Worm (Caenorhabditis elegans) whole organism, early embryonic: ENCODE data around the gene Y38H6C.18.
"Not testable (repeated sequence)": the region's sequence is repeated elsewhere in the genome, so short reads cannot be mapped to it uniquely, and the experiment has no call there.

Experiments
- B0310.2 ChIP-seq: sonication (generic microtip); optimal IDR thresholded peaks from 2 replicates; lab custom pipeline; 2016; ENCODE audit warnings: mild to moderate bottlenecking, missing genetic modification characterization, missing compliant biosample characterization
- F13C5.2 ChIP-seq: sonication (generic microtip); optimal IDR thresholded peaks from 2 replicates; lab custom pipeline; 2017; ENCODE audit warnings: mild to moderate bottlenecking, missing genetic modification characterization, inconsistent platforms, missing compliant biosample characterization
- aly-1 ChIP-seq: sonication (generic microtip); optimal IDR thresholded peaks from 2 replicates; lab custom pipeline; 2016; ENCODE audit warnings: missing genetic modification characterization, missing compliant biosample characterization
- ama-1 ChIP-seq: fragments of 150-350 bp; optimal IDR thresholded peaks from 2 replicates; lab custom pipeline; 2014
- ceh-13 ChIP-seq: fragments of 200-800 bp; sonication (Bioruptor generic); optimal IDR thresholded peaks from 2 replicates; lab custom pipeline; 2018; ENCODE audit warnings: mild to moderate bottlenecking, missing genetic modification characterization, missing compliant biosample characterization
- ceh-36 ChIP-seq: sonication (generic microtip); optimal IDR thresholded peaks from 2 replicates; lab custom pipeline; 2016; ENCODE audit warnings: missing genetic modification characterization, inconsistent platforms, missing compliant biosample characterization
- ets-7 ChIP-seq: sonication (generic microtip); optimal IDR thresholded peaks from 2 replicates; lab custom pipeline; 2016; ENCODE audit warnings: missing genotype, missing genetic modification characterization, missing compliant biosample characterization
- flt-1 ChIP-seq: fragments of 200-800 bp; sonication (Bioruptor generic); IDR thresholded peaks from 2 replicates; pipeline ENCODE4 v1.3.6; 2022; ENCODE audit warnings: missing genetic modification characterization, missing compliant biosample characterization
- hmbx-1 ChIP-seq: sonication (generic microtip); optimal IDR thresholded peaks from 2 replicates; lab custom pipeline; 2016; ENCODE audit warnings: mild to moderate bottlenecking, missing genetic modification characterization, missing compliant biosample characterization
- hmg-4 ChIP-seq: fragments of 200-800 bp; sonication (Bioruptor generic); optimal IDR thresholded peaks from 2 replicates; lab custom pipeline; 2018; ENCODE audit warnings: mild to moderate bottlenecking, missing genetic modification characterization, missing compliant biosample characterization
- hnd-1 ChIP-seq: sonication (generic microtip); optimal IDR thresholded peaks from 2 replicates; lab custom pipeline; 2016; ENCODE audit warnings: missing genetic modification characterization, missing compliant biosample characterization
- pes-1 ChIP-seq: fragments of 200-800 bp; sonication (Bioruptor generic); IDR thresholded peaks from 2 replicates; pipeline ENCODE4 v1.3.6; 2022; ENCODE audit warnings: missing genetic modification reagents, missing genetic modification characterization, missing compliant biosample characterization
- scrt-1 ChIP-seq: fragments of 200-800 bp; sonication (Bioruptor generic); IDR thresholded peaks from 2 replicates; pipeline ENCODE4 v1.3.6; 2022; ENCODE audit warnings: missing genetic modification characterization, missing compliant biosample characterization
- sea-1 ChIP-seq: fragments of 200-800 bp; sonication (Bioruptor generic); conservative IDR thresholded peaks from 2 replicates; pipeline ENCODE4 v1.3.6; 2022; ENCODE audit warnings: missing genetic modification characterization, missing compliant biosample characterization
- tbx-11 ChIP-seq: fragments of 200-800 bp; sonication (Bioruptor generic); IDR thresholded peaks from 2 replicates; pipeline ENCODE4 v1.3.6; 2022; ENCODE audit warnings: missing genetic modification characterization, missing compliant biosample characterization
- tbx-37 ChIP-seq: fragments of 200-800 bp; sonication (Bioruptor generic); conservative IDR thresholded peaks from 2 replicates; pipeline ENCODE4 v1.3.6; 2022; ENCODE audit warnings: missing genetic modification reagents, missing genetic modification characterization, missing compliant biosample characterization
- tra-4 ChIP-seq: sonication (generic microtip); optimal IDR thresholded peaks from 2 replicates; lab custom pipeline; 2017; ENCODE audit warnings: missing genetic modification characterization, missing compliant biosample characterization

Gene Y38H6C.18

ce11 chrV:20573392-20573791 is 26.4 kb upstream of the Y38H6C.18 start, which contains the start of gene F26F2.5:
F26F2.5 (plus strand) TSS chrV:20573692.
- TF ChIP-seq hmg-4 (GFP tag; lab: Kevin White, UChicago) (no peak), ama-1 (lab: Kevin White, UChicago) (no peak), hnd-1 (tag; lab: Kevin White, UChicago) (no peak), ets-7 (no peak), ceh-13 (no peak), hmbx-1 (tag; lab: Kevin White, UChicago) (no peak), B0310.2 (no peak), tra-4 (tag; lab: Kevin White, UChicago) (no peak), tbx-37 (GFP tag; lab: Robert Waterston, UW) (no peak), aly-1 (no peak), tbx-11 (GFP tag; lab: Robert Waterston, UW) (no peak), scrt-1 (GFP tag; lab: Robert Waterston, UW) (no peak), pes-1 (GFP tag; lab: Robert Waterston, UW) (no peak), F13C5.2 (tag; lab: Kevin White, UChicago) (no peak), sea-1 (GFP tag; lab: Robert Waterston, UW) (no peak)

DNA sequence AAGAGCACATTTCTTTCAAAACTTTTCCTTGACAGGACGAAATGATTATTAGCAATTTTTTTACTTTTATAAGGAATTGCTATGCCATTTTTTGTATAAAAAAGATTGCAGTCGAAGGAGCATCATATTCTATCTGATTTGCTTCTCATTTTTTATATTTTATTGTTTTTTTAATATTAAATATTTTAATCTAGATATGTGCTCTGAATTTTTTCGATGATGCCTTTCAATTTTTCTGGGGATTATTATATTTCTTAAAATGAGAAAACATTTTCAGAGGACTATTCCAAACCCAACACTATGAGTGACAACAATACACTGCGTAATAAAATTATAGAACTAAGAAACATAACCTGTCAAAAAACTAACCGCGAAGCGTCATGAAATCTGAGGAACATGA is 22.0 kb upstream of the Y38H6C.18 start, which contains the start of gene F26F2.4:
Gene F26F2.4, plus strand, starts transcription at position 301 of the 400 bp plus-strand sequence.
- TF ChIP-seq scrt-1 (GFP tag; lab: Robert Waterston, UW); ceh-13; tbx-11 (GFP tag; lab: Robert Waterston, UW): not testable (repeated sequence)

- TF ChIP-seq aly-1, result no peak
- no peak for TF ChIP-seq hmg-4 (GFP tag; lab: Kevin White, UChicago)
Observed at ce11 chrV:20566454-20566853, 19.5 kb upstream of the Y38H6C.18 start, which contains the start of gene F26F2.3. F26F2.3 (minus strand) TSS chrV:20566554.

ce11 chrV:20564054-20564453 is 17.1 kb upstream of the Y38H6C.18 start, which contains the start of gene F26F2.13:
F26F2.13 (plus strand) TSS chrV:20564354.
- not testable (repeated sequence) for TF ChIP-seq tbx-11 (GFP tag; lab: Robert Waterston, UW); aly-1; tbx-37 (GFP tag; lab: Robert Waterston, UW)

DNA sequence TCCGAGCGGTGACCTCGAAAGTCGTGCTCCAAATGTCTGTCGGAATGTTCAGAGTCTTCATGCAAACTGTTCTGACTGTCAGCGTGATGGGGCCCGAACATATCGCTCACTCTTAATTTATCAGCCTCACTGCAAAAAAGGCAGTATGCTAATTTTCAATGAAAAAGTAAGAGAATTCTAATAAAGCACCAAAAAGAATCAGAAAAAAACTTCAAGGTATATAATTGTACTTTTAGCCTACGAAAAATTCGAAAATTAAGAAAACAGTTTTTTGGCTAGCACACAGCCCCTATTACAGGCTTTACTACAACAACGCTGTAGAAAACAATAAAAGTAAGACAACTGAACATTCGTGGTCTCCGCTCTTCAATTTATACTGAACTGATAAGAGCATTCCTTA is 14.8 kb upstream of the Y38H6C.18 start, which contains the start of gene F26F2.1:
Gene F26F2.1, minus strand, starts transcription at position 101 of the 400 bp plus-strand sequence.
- TF ChIP-seq tra-4 (tag; lab: Kevin White, UChicago) (no peak), tbx-11 (GFP tag; lab: Robert Waterston, UW) (no peak), ets-7 (no peak), ceh-36 (tag; lab: Kevin White, UChicago) (no peak), flt-1 (GFP tag; lab: Robert Waterston, UW) (no peak), pes-1 (GFP tag; lab: Robert Waterston, UW) (no peak), scrt-1 (GFP tag; lab: Robert Waterston, UW) (no peak), ceh-13 (no peak), hmg-4 (GFP tag; lab: Kevin White, UChicago) (no peak), ama-1 (lab: Kevin White, UChicago) (no peak), F13C5.2 (tag; lab: Kevin White, UChicago) (no peak), sea-1 (GFP tag; lab: Robert Waterston, UW) (no peak), B0310.2 (no peak), hmbx-1 (tag; lab: Kevin White, UChicago) (no peak), hnd-1 (tag; lab: Kevin White, UChicago) (no peak), aly-1 (no peak), tbx-37 (GFP tag; lab: Robert Waterston, UW) (no peak)

DNA sequence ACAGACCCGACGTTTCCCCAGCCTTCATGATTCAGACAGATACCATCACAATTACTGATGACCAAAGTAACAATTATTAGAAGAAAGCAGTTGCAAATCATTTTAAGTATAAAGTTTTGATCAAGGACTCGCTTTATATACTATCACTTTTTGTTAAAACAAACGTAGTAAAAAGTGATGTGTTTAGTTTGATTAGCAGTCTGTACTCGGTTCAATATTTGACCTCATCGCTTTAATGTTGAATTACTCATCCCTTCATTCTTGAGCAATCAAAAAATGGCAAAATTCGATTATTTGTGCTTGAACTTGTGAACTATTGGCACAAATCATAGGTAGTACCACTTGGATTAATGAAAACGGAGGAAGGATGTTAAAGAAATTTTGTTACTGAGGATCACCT is 11.3 kb upstream of the Y38H6C.18 start, which contains the start of gene abf-4:
Gene abf-4, minus strand, starts transcription at position 101 of the 400 bp plus-strand sequence.
- TF ChIP-seq B0310.2 (no peak), hmg-4 (GFP tag; lab: Kevin White, UChicago) (no peak), F13C5.2 (tag; lab: Kevin White, UChicago) (no peak), scrt-1 (GFP tag; lab: Robert Waterston, UW) (no peak), ets-7 (no peak), tra-4 (tag; lab: Kevin White, UChicago) (no peak), aly-1 (no peak), ceh-36 (tag; lab: Kevin White, UChicago) (no peak), flt-1 (GFP tag; lab: Robert Waterston, UW) (no peak), tbx-37 (GFP tag; lab: Robert Waterston, UW) (no peak), hmbx-1 (tag; lab: Kevin White, UChicago) (no peak), ceh-13 (no peak), sea-1 (GFP tag; lab: Robert Waterston, UW) (no peak), pes-1 (GFP tag; lab: Robert Waterston, UW) (no peak), hnd-1 (tag; lab: Kevin White, UChicago) (no peak), ama-1 (lab: Kevin White, UChicago) (no peak), tbx-11 (GFP tag; lab: Robert Waterston, UW) (no peak)

DNA sequence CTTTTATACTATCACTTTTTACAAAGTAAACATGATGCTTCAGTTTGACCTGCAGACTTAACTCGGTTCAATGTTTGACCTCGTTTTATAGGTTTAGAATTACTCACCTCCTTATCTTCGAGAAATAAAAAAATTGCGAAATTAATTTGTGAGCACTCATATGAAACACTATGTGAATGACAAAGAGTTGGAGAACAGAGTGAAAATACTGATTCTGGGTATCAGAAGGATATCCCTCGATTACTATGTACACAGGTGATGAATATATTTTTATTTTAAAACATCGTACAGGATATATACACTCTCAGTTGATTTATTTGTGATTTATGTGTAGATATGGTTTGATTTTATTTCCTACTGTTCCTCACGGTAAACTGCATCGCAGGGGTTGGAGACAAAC is 9.3 kb upstream of the Y38H6C.18 start, which contains the start of gene Y38H6C.23:
Gene Y38H6C.23, minus strand, starts transcription at position 101 of the 400 bp plus-strand sequence.
- TF ChIP-seq hmg-4 (GFP tag; lab: Kevin White, UChicago), result no peak
- no peak for TF ChIP-seq ceh-36 (tag; lab: Kevin White, UChicago)
- no peak for TF ChIP-seq scrt-1 (GFP tag; lab: Robert Waterston, UW)
- no peak for TF ChIP-seq hnd-1 (tag; lab: Kevin White, UChicago)

DNA sequence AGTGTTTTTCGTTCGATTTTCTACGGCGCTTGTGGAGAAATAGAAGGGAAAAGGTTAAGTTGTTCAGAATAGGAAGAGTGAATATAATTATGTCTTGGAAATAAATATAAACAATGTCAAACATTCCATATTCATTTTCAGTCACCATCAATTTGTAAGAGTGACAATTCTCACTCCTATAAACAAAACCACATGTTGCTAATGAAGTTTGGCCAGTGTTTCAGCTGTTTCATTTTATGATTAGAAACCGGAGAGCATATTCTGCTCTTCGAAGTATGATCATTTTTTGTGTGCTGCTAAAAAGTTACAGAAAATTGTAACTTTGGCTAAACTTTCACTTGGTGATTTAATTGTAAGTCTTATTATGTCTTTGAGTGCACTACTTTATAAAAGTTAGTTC is 8.2 kb upstream of the Y38H6C.18 start, which contains the start of gene Y38H6C.21:
Gene Y38H6C.21, minus strand, starts transcription at position 148 of the 400 bp plus-strand sequence.
- TF ChIP-seq ceh-13, result no peak
- no peak for TF ChIP-seq ceh-36 (tag; lab: Kevin White, UChicago)
- TF ChIP-seq tbx-11 (GFP tag; lab: Robert Waterston, UW), result no peak
- no peak for TF ChIP-seq scrt-1 (GFP tag; lab: Robert Waterston, UW)
- no peak for TF ChIP-seq sea-1 (GFP tag; lab: Robert Waterston, UW)
- TF ChIP-seq aly-1, result no peak
- no peak for TF ChIP-seq tbx-37 (GFP tag; lab: Robert Waterston, UW)
- no peak for TF ChIP-seq hmg-4 (GFP tag; lab: Kevin White, UChicago)
- TF ChIP-seq ama-1 (lab: Kevin White, UChicago), result no peak
- no peak for TF ChIP-seq tra-4 (tag; lab: Kevin White, UChicago)
